Worm (Caenorhabditis elegans) whole organism, midembryonic: ENCODE results near the gene srg-30.

Experiments
- T22C8.4 ChIP-seq: fragments of 200-800 bp; sonication (Bioruptor generic); IDR thresholded peaks from 2 replicates; pipeline ENCODE4 v1.3.6; 2022; ENCODE audit warnings: missing genetic modification characterization, missing compliant biosample characterization
- cog-1 ChIP-seq: sonication (generic microtip); optimal IDR thresholded peaks from 2 replicates; lab custom pipeline; 2016; ENCODE audit warnings: missing genetic modification characterization, missing compliant biosample characterization
- flt-1 ChIP-seq: fragments of 200-800 bp; sonication (Bioruptor generic); IDR thresholded peaks from 2 replicates; pipeline ENCODE4 v1.3.6; 2022; ENCODE audit warnings: missing genetic modification characterization, missing compliant biosample characterization
- med-1 ChIP-seq: sonication (generic microtip); optimal IDR thresholded peaks from 2 replicates; lab custom pipeline; 2017; ENCODE audit warnings: missing genetic modification characterization, mild to moderate bottlenecking, missing compliant biosample characterization, antibody characterized with exemption, missing genetic modification reagents; ENCODE audit not compliant: insufficient read depth
- tab-1 ChIP-seq: fragments of 200-800 bp; sonication (Bioruptor generic); IDR thresholded peaks from 2 replicates; pipeline ENCODE4 v1.3.6; 2022; ENCODE audit warnings: missing genetic modification characterization, missing compliant biosample characterization
- ztf-23 ChIP-seq: fragments of 200-800 bp; sonication (Bioruptor generic); IDR thresholded peaks from 2 replicates; pipeline ENCODE4 v1.3.6; 2022; ENCODE audit warnings: missing genetic modification reagents, missing genetic modification characterization, missing compliant biosample characterization
- ztf-29 ChIP-seq: fragments of 200-800 bp; sonication (Bioruptor generic); IDR thresholded peaks from 2 replicates; pipeline ENCODE4 v1.3.6; 2022; ENCODE audit warnings: missing genetic modification reagents, missing genetic modification characterization, missing compliant biosample characterization

ce11 chrV:6694668-6695067 lies 23.5 kb downstream of the srg-30 start, which contains the start of gene W02F12.8:
- TF ChIP-seq flt-1 (GFP tag; lab: Robert Waterston, UW) = no peak
- no peak for TF ChIP-seq med-1 (GFP tag; lab: Kevin White, UChicago)
- no peak for TF ChIP-seq ztf-23 (GFP tag; lab: Robert Waterston, UW)
- TF ChIP-seq cog-1 (tag; lab: Kevin White, UChicago) = no peak
- no peak for TF ChIP-seq ztf-29
- TF ChIP-seq T22C8.4 = no peak
- no peak for TF ChIP-seq tab-1 (GFP tag; lab: Robert Waterston, UW)
